Worm (Caenorhabditis elegans) whole organism, midembryonic: ENCODE results near the gene T10D4.7.

Source experiments
- T22C8.4 ChIP-seq: fragments of 200-800 bp; sonication (Bioruptor generic); IDR thresholded peaks from 2 replicates; pipeline ENCODE4 v1.3.6; 2022; ENCODE audit warnings: missing genetic modification characterization, missing compliant biosample characterization
- cog-1 ChIP-seq: sonication (generic microtip); optimal IDR thresholded peaks from 2 replicates; lab custom pipeline; 2016; ENCODE audit warnings: missing genetic modification characterization, missing compliant biosample characterization
- flt-1 ChIP-seq: fragments of 200-800 bp; sonication (Bioruptor generic); IDR thresholded peaks from 2 replicates; pipeline ENCODE4 v1.3.6; 2022; ENCODE audit warnings: missing genetic modification characterization, missing compliant biosample characterization
- klf-2 ChIP-seq: fragments of 200-800 bp; sonication (Bioruptor generic); conservative IDR thresholded peaks from 2 replicates; pipeline ENCODE4 v1.3.6; 2022; ENCODE audit warnings: missing genetic modification reagents, missing genetic modification characterization, missing compliant biosample characterization
- med-1 ChIP-seq: sonication (generic microtip); optimal IDR thresholded peaks from 2 replicates; lab custom pipeline; 2017; ENCODE audit warnings: missing genetic modification characterization, mild to moderate bottlenecking, missing compliant biosample characterization, antibody characterized with exemption, missing genetic modification reagents; ENCODE audit not compliant: insufficient read depth
- ref-1 ChIP-seq: fragments of 200-800 bp; sonication (Bioruptor generic); conservative IDR thresholded peaks from 2 replicates; pipeline ENCODE4 v1.3.6; 2022; ENCODE audit warnings: missing genetic modification reagents, missing genetic modification characterization, missing compliant biosample characterization
- tab-1 ChIP-seq: fragments of 200-800 bp; sonication (Bioruptor generic); IDR thresholded peaks from 2 replicates; pipeline ENCODE4 v1.3.6; 2022; ENCODE audit warnings: missing genetic modification characterization, missing compliant biosample characterization
- ztf-23 ChIP-seq: fragments of 200-800 bp; sonication (Bioruptor generic); IDR thresholded peaks from 2 replicates; pipeline ENCODE4 v1.3.6; 2022; ENCODE audit warnings: missing genetic modification reagents, missing genetic modification characterization, missing compliant biosample characterization
- ztf-29 ChIP-seq: fragments of 200-800 bp; sonication (Bioruptor generic); IDR thresholded peaks from 2 replicates; pipeline ENCODE4 v1.3.6; 2022; ENCODE audit warnings: missing genetic modification reagents, missing genetic modification characterization, missing compliant biosample characterization

The T10D4.7 gene

DNA sequence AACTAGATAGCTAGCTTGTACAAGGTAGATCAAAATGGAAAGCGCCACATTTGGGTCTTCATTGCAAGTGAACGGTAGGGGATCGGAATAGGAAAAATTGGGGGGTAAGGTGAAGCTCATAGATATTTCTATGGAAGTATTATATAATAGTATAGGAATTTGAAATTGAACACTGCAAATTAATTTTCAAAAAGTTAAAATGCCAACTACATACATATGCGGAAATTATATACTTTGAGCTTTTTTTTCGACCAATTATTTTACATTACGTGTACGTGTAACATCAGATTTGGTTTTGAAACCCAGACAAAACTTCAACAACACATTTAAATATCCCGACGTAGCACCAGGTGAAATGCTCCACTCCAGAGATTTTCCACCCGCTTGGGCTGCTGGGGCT, 21.5 kb upstream of the T10D4.7 start, which contains the start of gene srg-23:
TSS of gene srg-23 (minus strand) at position 101 of the 400 bp plus-strand sequence.
- TF ChIP-seq klf-2 (GFP tag; lab: Robert Waterston, UW) (no peak), tab-1 (GFP tag; lab: Robert Waterston, UW) (no peak), ztf-23 (GFP tag; lab: Robert Waterston, UW) (no peak), T22C8.4 (GFP tag; lab: Robert Waterston, UW) (no peak), med-1 (GFP tag; lab: Kevin White, UChicago) (no peak), cog-1 (tag; lab: Kevin White, UChicago) (no peak), ref-1 (GFP tag; lab: Robert Waterston, UW) (no peak), flt-1 (GFP tag; lab: Robert Waterston, UW) (no peak), ztf-29 (GFP tag; lab: Robert Waterston, UW) (no peak)

DNA sequence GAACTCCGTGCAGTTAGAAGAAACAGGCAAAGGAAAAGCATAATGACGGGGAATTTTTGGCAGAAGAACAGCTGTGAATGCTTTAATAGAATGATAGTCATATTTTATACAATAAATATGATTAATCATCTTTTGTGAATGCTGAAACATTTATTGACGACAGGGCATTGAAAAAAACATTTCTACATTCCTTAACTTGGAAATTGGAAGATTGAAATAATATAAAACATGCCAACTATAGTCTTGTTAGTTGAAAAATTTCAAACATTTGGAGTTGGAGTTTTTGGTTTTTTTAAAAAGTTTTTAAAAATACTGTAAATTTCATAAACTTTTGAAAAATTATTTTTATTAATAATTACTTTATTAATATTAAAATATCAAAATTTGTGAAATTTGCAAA, 20.7 kb upstream of the T10D4.7 start, which contains the start of gene Y25C1A.14:
TSS of gene Y25C1A.14 (minus strand) at position 101 of the 400 bp plus-strand sequence.
- TF ChIP-seq ref-1 (GFP tag; lab: Robert Waterston, UW): no peak
- TF ChIP-seq tab-1 (GFP tag; lab: Robert Waterston, UW): no peak
- no peak for TF ChIP-seq klf-2 (GFP tag; lab: Robert Waterston, UW)
- no peak for TF ChIP-seq med-1 (GFP tag; lab: Kevin White, UChicago)
- TF ChIP-seq cog-1 (tag; lab: Kevin White, UChicago): no peak
- no peak for TF ChIP-seq ztf-23 (GFP tag; lab: Robert Waterston, UW)
- no peak for TF ChIP-seq ztf-29 (GFP tag; lab: Robert Waterston, UW)
- no peak for TF ChIP-seq flt-1 (GFP tag; lab: Robert Waterston, UW)
- TF ChIP-seq T22C8.4 (GFP tag; lab: Robert Waterston, UW): no peak

DNA sequence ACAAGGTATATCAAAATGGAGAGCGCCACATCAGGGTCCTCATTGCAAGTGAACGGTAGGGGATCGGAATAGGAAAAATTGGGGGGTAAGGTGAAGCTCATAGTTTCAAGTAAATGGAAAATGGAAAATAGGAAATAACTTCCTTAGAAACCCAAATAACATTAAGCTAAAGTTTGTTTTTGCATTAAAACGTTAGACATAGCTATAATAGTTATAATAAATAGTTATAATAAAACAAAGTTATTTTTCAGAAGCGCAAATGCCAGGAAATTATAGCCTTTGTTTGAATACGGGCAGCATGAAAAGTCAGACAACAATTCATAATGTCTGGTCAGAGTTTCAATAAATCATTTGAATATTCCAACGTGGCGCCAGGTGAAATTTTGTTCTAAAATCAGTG, 17.0 kb upstream of the T10D4.7 start, which contains the start of gene srg-24:
TSS of gene srg-24 (minus strand) at position 101 of the 400 bp plus-strand sequence.
- no peak for TF ChIP-seq ref-1 (GFP tag; lab: Robert Waterston, UW)
- no peak for TF ChIP-seq tab-1 (GFP tag; lab: Robert Waterston, UW)
- TF ChIP-seq med-1 (GFP tag; lab: Kevin White, UChicago): no peak
- TF ChIP-seq ztf-29 (GFP tag; lab: Robert Waterston, UW): no peak
- no peak for TF ChIP-seq flt-1 (GFP tag; lab: Robert Waterston, UW)

DNA sequence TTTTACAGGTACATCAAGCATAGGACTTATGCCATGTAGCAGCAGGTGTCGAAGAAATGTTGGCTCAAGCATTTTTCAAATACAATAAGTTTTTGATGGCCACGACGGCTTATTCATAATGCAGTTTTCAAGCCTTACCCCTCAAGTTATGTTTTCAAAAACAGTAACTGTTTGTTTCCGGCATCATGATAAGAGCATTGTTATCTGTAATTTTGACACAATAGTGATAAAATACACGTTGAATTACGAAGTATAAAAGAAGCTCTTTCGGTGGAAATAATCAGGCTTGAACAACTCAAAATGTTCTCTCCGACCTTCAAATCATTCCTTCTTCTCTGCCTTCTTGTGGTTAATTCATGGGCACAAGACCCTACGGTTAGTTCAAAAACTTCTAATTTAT, 15.6 kb upstream of the T10D4.7 start, which contains the start of gene clec-121:
TSS of gene clec-121 (plus strand) at position 301 of the 400 bp plus-strand sequence.
- TF ChIP-seq med-1 (GFP tag; lab: Kevin White, UChicago): no peak
- no peak for TF ChIP-seq tab-1 (GFP tag; lab: Robert Waterston, UW)
- no peak for TF ChIP-seq ztf-29 (GFP tag; lab: Robert Waterston, UW)
- TF ChIP-seq cog-1 (tag; lab: Kevin White, UChicago): no peak
- TF ChIP-seq ref-1 (GFP tag; lab: Robert Waterston, UW): no peak
- TF ChIP-seq klf-2 (GFP tag; lab: Robert Waterston, UW): no peak
- no peak for TF ChIP-seq T22C8.4 (GFP tag; lab: Robert Waterston, UW)
- no peak for TF ChIP-seq ztf-23 (GFP tag; lab: Robert Waterston, UW)
- no peak for TF ChIP-seq flt-1 (GFP tag; lab: Robert Waterston, UW)

DNA sequence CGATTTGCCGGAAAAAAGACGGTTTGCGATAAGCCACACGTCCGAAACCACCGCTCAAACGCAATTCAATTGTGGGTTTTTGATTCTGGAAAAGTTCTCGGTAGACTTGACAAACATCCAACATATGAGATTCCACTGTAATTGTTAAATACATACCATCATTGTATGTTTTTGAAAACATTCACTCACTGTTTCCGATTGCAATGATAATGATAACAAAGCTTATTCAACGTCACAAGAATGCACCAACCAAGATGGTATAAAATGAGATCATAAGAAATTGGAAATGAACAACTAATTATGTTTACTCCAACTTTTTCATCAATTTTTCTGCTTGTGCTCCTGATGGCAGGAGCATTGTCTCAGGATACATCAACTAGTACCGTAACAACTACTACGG, 11.8 kb upstream of the T10D4.7 start, which contains the start of gene clec-122:
TSS of gene clec-122 (plus strand) at position 301 of the 400 bp plus-strand sequence.
- TF ChIP-seq ztf-29 (GFP tag; lab: Robert Waterston, UW): no peak
- no peak for TF ChIP-seq klf-2 (GFP tag; lab: Robert Waterston, UW)
- no peak for TF ChIP-seq T22C8.4 (GFP tag; lab: Robert Waterston, UW)
- no peak for TF ChIP-seq ref-1 (GFP tag; lab: Robert Waterston, UW)
- TF ChIP-seq flt-1 (GFP tag; lab: Robert Waterston, UW): no peak
- TF ChIP-seq ztf-23 (GFP tag; lab: Robert Waterston, UW): no peak
- no peak for TF ChIP-seq cog-1 (tag; lab: Kevin White, UChicago)
- TF ChIP-seq tab-1 (GFP tag; lab: Robert Waterston, UW): no peak
- no peak for TF ChIP-seq med-1 (GFP tag; lab: Kevin White, UChicago)

DNA sequence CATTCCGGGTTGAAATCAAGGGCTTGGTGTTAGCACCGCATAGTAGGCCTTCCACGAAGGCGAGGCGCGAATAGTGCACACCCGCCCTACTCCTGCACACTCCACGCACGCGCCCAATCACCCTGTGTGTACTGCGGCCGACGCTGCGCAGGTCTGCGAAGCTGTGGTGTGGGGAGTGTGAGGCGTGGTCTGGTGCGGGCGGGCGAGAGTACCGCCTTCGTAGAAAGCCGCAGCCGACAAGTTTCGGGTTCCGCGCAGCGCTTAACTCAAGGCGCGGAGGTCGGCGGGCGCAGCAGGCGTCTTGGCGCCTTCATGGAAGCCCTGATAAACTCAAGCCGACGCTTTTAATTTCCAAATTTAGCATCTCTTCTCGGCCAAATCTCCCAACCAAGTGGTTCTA, 9.5 kb upstream of the T10D4.7 start:
- TF ChIP-seq T22C8.4 (GFP tag; lab: Robert Waterston, UW) (no peak), tab-1 (GFP tag; lab: Robert Waterston, UW) (0 out of 2 replicates have a peak, but pooled peaks have one; percentile 47)

DNA sequence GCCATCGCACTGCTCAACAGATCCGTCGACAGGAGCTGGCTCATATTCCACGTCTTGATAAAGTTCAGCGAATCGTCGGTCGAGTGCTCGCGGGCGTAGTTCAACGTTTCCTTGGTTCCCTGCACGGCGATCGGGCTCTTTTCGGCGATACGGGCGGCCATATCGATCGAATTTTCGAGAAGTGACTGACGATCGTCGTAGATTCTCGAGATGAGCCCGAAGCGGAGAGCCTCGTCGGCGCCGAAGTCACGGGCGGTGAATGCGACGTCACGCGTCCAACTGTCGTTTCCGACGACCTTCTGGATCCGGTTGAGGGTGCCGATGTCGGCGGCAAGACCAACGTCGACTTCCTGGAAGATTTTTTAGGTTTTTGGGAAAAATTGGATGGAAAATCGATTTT, 8.0 kb upstream of the T10D4.7 start:
- no peak for TF ChIP-seq ref-1 (GFP tag; lab: Robert Waterston, UW)
- TF ChIP-seq klf-2 (GFP tag; lab: Robert Waterston, UW): no peak
- no peak for TF ChIP-seq ztf-23 (GFP tag; lab: Robert Waterston, UW)

DNA sequence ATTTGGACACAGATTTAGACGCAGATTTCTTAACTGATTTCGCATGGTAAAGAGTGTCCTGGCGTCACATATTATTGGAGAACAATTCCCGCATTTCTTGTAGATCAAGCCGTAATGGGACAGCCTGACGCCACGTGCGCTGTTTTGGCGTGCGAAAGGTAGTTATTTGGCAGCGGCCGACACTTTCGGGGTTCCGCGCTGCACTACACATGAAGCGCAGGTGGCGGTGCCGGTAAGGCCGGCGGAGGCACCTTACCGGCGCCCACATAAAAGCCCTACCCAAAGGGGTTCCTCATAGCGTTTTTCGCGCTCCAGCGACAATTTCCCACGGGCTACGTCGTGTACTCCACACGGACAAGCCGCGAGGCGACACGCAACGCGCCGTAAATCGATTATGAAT, 7.5 kb upstream of the T10D4.7 start:
- TF ChIP-seq cog-1 (tag; lab: Kevin White, UChicago) (no peak), tab-1 (GFP tag; lab: Robert Waterston, UW) (no peak), med-1 (GFP tag; lab: Kevin White, UChicago) (no peak), flt-1 (GFP tag; lab: Robert Waterston, UW) (no peak), T22C8.4 (GFP tag; lab: Robert Waterston, UW) (no peak), ref-1 (GFP tag; lab: Robert Waterston, UW) (no peak), ztf-23 (GFP tag; lab: Robert Waterston, UW) (no peak), klf-2 (GFP tag; lab: Robert Waterston, UW) (no peak)

DNA sequence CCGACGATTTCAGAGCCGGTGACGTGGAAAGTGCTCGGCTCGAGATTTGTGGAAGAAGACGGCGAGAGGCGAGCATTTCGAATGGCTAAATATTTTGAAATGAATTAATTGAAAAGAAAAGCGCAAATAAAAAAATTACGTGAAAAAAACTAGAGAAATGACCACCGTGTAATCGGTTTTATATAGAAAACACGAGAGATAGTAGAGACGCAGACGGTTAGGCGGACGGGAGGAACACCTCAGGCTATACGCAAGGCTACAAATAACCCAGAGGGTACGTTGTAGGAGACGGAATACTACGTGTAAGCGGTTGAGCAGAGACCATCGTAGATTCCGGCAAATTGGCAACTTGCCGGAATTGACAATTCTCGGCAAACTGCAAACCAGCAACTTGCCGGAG, 6.4 kb upstream of the T10D4.7 start, which contains the start of gene Y25C1A.13:
TSS of gene Y25C1A.13 (minus strand) at position 101 of the 400 bp plus-strand sequence.
- TF ChIP-seq flt-1 (GFP tag; lab: Robert Waterston, UW) (no peak), ref-1 (GFP tag; lab: Robert Waterston, UW) (no peak), klf-2 (GFP tag; lab: Robert Waterston, UW) (no peak), cog-1 (tag; lab: Kevin White, UChicago) (no peak), ztf-23 (GFP tag; lab: Robert Waterston, UW) (no peak)
